Worm (Caenorhabditis elegans) whole organism, L4 larva: ENCODE data around the gene ugt-42.

Experiments
- aly-2 ChIP-seq: sonication (generic microtip); optimal IDR thresholded peaks from 2 replicates; lab custom pipeline; 2018; ENCODE audit warnings: missing biosample characterization, missing genetic modification characterization
- ceh-62 ChIP-seq: sonication (generic microtip); optimal IDR thresholded peaks from 2 replicates; lab custom pipeline; 2017; ENCODE audit warnings: missing biosample characterization, missing genetic modification characterization
- fkh-10 ChIP-seq: fragments of 150-350 bp; optimal IDR thresholded peaks from 2 replicates; lab custom pipeline; 2014; ENCODE audit warnings: missing biosample characterization, missing genetic modification reagents, missing genetic modification characterization
- lir-3 ChIP-seq: sonication (generic microtip); optimal IDR thresholded peaks from 2 replicates; lab custom pipeline; 2016; ENCODE audit warnings: mild to moderate bottlenecking, missing genetic modification characterization, missing compliant biosample characterization
- mdl-1 ChIP-seq, 2 experiments: fragments of 150-350 bp in 1 of 2; sonication (generic microtip) in 1 of 2; optimal IDR thresholded peaks; 2 replicates each; lab custom pipeline; 2014 to 2017; ENCODE audit warnings: missing biosample characterization in 2 of 2, missing genetic modification characterization in 2 of 2
- nhr-10 ChIP-seq: fragments of 150-350 bp; optimal IDR thresholded peaks from 2 replicates; lab custom pipeline; 2014; ENCODE audit warnings: missing biosample characterization, missing genetic modification characterization
- nhr-11 ChIP-seq: fragments of 150-350 bp; optimal IDR thresholded peaks from 2 replicates; lab custom pipeline; 2014; ENCODE audit warnings: missing biosample characterization, missing genetic modification characterization
- nhr-76 ChIP-seq: fragments of 150-350 bp; optimal IDR thresholded peaks from 2 replicates; lab custom pipeline; 2014; ENCODE audit warnings: missing biosample characterization, missing genetic modification characterization
- nhr-77 ChIP-seq: fragments of 150-350 bp; optimal IDR thresholded peaks from 2 replicates; lab custom pipeline; 2014; ENCODE audit warnings: missing biosample characterization, missing genetic modification characterization
- unc-62 ChIP-seq, 3 experiments: fragments of 150-350 bp in 1 of 3; sonication (generic microtip); optimal IDR thresholded peaks in 2 of 3; peaks in 1 of 3; 1 replicate in 1 of 3; 2 replicates in 2 of 3; lab custom pipeline; 2014 to 2017; ENCODE audit warnings: missing biosample characterization in 3 of 3, missing genetic modification characterization in 3 of 3, missing genetic modification reagents in 3 of 3, missing genotype in 1 of 3
- zfp-3 ChIP-seq: fragments of 200-800 bp; sonication (Bioruptor generic); conservative IDR thresholded peaks from 2 replicates; pipeline ENCODE4 v1.3.6; 2022; ENCODE audit warnings: missing genetic modification reagents, missing genetic modification characterization, missing compliant biosample characterization
- ztf-11 ChIP-seq: fragments of 150-350 bp; optimal IDR thresholded peaks from 2 replicates; lab custom pipeline; 2014; ENCODE audit warnings: missing biosample characterization, missing genetic modification characterization

ce11 chrV:636281-636680 lies 10.7 kb upstream of the ugt-42 start, which contains the start of gene pals-31:
- no peak for TF ChIP-seq nhr-10 (tag; lab: Kevin White, UChicago)
- no peak for TF ChIP-seq nhr-11 (tag; lab: Kevin White, UChicago)
- TF ChIP-seq zfp-3: no peak
- TF ChIP-seq mdl-1 (tag; optimal IDR thresholded peaks at IDR 0.05; lab: Kevin White, UChicago): no peak
- TF ChIP-seq fkh-10 (GFP tag; lab: Kevin White, UChicago): no peak
- no peak for TF ChIP-seq ztf-11 (tag; lab: Kevin White, UChicago)
- no peak for TF ChIP-seq aly-2
- no peak for TF ChIP-seq ceh-62 (tag; lab: Kevin White, UChicago)
- no peak for TF ChIP-seq nhr-76 (tag; lab: Kevin White, UChicago)
- TF ChIP-seq nhr-77 (tag; lab: Kevin White, UChicago): no peak
- no peak for TF ChIP-seq unc-62 (GFP tag; optimal IDR thresholded peaks at IDR 0.05 in 1 of 2; lab: Kevin White, UChicago)
- TF ChIP-seq unc-62 (tag; optimal IDR thresholded peaks at IDR 0.05; lab: Kevin White, UChicago): no peak
- TF ChIP-seq lir-3 (tag; lab: Kevin White, UChicago): no peak
